Worm (Caenorhabditis elegans) whole organism, young adult: ENCODE results near the gene srw-108.

Experiments
- C17E4.6 ChIP-seq: fragments of 200-800 bp; sonication (Bioruptor generic); IDR thresholded peaks from 2 replicates; pipeline ENCODE4 v1.3.6; 2022; ENCODE audit warnings: missing genetic modification reagents, missing genetic modification characterization, missing compliant biosample characterization
- K12H6.12 ChIP-seq: fragments of 200-800 bp; sonication (Bioruptor generic); optimal IDR thresholded peaks from 2 replicates; lab custom pipeline; 2018; ENCODE audit warnings: mild to moderate bottlenecking, missing genetic modification characterization, missing compliant biosample characterization
- Y53F4B.3 ChIP-seq: fragments of 200-800 bp; sonication (Bioruptor generic); IDR thresholded peaks from 2 replicates; pipeline ENCODE4 v1.3.6; 2022; ENCODE audit warnings: missing genetic modification reagents, missing genetic modification characterization, missing compliant biosample characterization
- Y79H2A.3 ChIP-seq: fragments of 200-800 bp; sonication (Bioruptor generic); conservative IDR thresholded peaks from 2 replicates; pipeline ENCODE4 v1.3.6; 2022; ENCODE audit warnings: missing genetic modification reagents, missing genetic modification characterization, missing compliant biosample characterization
- ZK185.1 ChIP-seq: sonication (generic microtip); optimal IDR thresholded peaks from 2 replicates; lab custom pipeline; 2016; ENCODE audit warnings: mild to moderate bottlenecking, missing genetic modification characterization, missing compliant biosample characterization; ENCODE audit not compliant: poor library complexity, severe bottlenecking
- aptf-3 ChIP-seq: fragments of 200-800 bp; sonication (Bioruptor generic); IDR thresholded peaks from 2 replicates; pipeline ENCODE4 v1.3.6; 2022; ENCODE audit warnings: missing genetic modification characterization, missing compliant biosample characterization
- atf-7 ChIP-seq: sonication (generic microtip); optimal IDR thresholded peaks from 2 replicates; lab custom pipeline; 2017; ENCODE audit warnings: mild to moderate bottlenecking, missing genetic modification characterization, missing compliant biosample characterization
- ceh-58 ChIP-seq: fragments of 200-800 bp; sonication (Bioruptor generic); IDR thresholded peaks from 2 replicates; pipeline ENCODE4 v1.3.6; 2022; ENCODE audit warnings: missing genetic modification characterization, missing compliant biosample characterization
- chd-7 ChIP-seq: sonication (generic microtip); optimal IDR thresholded peaks from 2 replicates; lab custom pipeline; 2016; ENCODE audit warnings: mild to moderate bottlenecking, missing genetic modification characterization, moderate library complexity, missing compliant biosample characterization
- dpl-1 ChIP-seq: fragments of 150-350 bp; optimal IDR thresholded peaks from 2 replicates; lab custom pipeline; 2014; ENCODE audit warnings: missing biosample characterization, missing genetic modification reagents, missing genetic modification characterization
- egrh-3 ChIP-seq: fragments of 200-800 bp; sonication (Bioruptor generic); IDR thresholded peaks from 2 replicates; pipeline ENCODE4 v1.3.6; 2022; ENCODE audit warnings: missing genetic modification reagents, missing genetic modification characterization, missing compliant biosample characterization
- hlh-12 ChIP-seq: sonication (generic microtip); optimal IDR thresholded peaks from 2 replicates; lab custom pipeline; 2016; ENCODE audit warnings: missing genetic modification characterization, missing compliant biosample characterization
- hmg-1.2 ChIP-seq: fragments of 200-800 bp; sonication (Bioruptor generic); IDR thresholded peaks from 2 replicates; pipeline ENCODE4 v1.3.6; 2022; ENCODE audit warnings: missing genetic modification reagents, missing genetic modification characterization, missing compliant biosample characterization
- hmg-20 ChIP-seq: fragments of 200-800 bp; sonication (Bioruptor generic); IDR thresholded peaks from 2 replicates; pipeline ENCODE4 v1.3.6; 2022; ENCODE audit warnings: missing genetic modification reagents, missing genetic modification characterization, missing compliant biosample characterization
- hrde-1 ChIP-seq: sonication (generic microtip); optimal IDR thresholded peaks from 2 replicates; lab custom pipeline; 2016; ENCODE audit warnings: missing genetic modification characterization, mild to moderate bottlenecking, missing compliant biosample characterization, moderate library complexity, missing genotype, missing genetic modification reagents, borderline replicate concordance
- hsf-1 ChIP-seq: fragments of 200-800 bp; sonication (Bioruptor generic); IDR thresholded peaks from 2 replicates; pipeline ENCODE4 v1.3.6; 2022; ENCODE audit warnings: missing genetic modification reagents, missing genetic modification characterization, missing compliant biosample characterization
- let-526 ChIP-seq: fragments of 200-800 bp; sonication (Bioruptor generic); IDR thresholded peaks from 2 replicates; pipeline ENCODE4 v1.3.6; 2022; ENCODE audit warnings: missing genetic modification reagents, missing genetic modification characterization, missing compliant biosample characterization
- lin-35 ChIP-seq, 3 experiments: fragments of 150-350 bp in 2 of 3; sonication (generic microtip) in 1 of 3; optimal IDR thresholded peaks; 2 replicates each; lab custom pipeline; 2014 to 2018; ENCODE audit warnings: missing biosample characterization in 3 of 3, missing genetic modification characterization in 3 of 3, missing genetic modification reagents in 3 of 3
- lin-54 ChIP-seq: fragments of 200-800 bp; sonication (Bioruptor generic); optimal IDR thresholded peaks from 2 replicates; lab custom pipeline; 2018; ENCODE audit warnings: mild to moderate bottlenecking, missing genetic modification characterization, missing compliant biosample characterization
- nfyb-1 ChIP-seq: fragments of 200-800 bp; sonication (Bioruptor generic); IDR thresholded peaks from 2 replicates; pipeline ENCODE4 v1.3.6; 2022; ENCODE audit warnings: missing genetic modification reagents, missing genetic modification characterization, missing compliant biosample characterization
- nhr-80 ChIP-seq: sonication (generic microtip); optimal IDR thresholded peaks from 2 replicates; lab custom pipeline; 2016; ENCODE audit warnings: missing genetic modification characterization, missing compliant biosample characterization
- rec-8 ChIP-seq, 2 experiments: sonication (generic microtip); optimal IDR thresholded peaks; 2 replicates each; lab custom pipeline; 2016; ENCODE audit warnings: mild to moderate bottlenecking in 2 of 2, missing genetic modification characterization in 2 of 2, missing genetic modification reagents in 2 of 2, missing genotype in 2 of 2, missing biosample characterization in 1 of 2, missing compliant biosample characterization in 1 of 2, moderate library complexity in 1 of 2
- rpc-1 ChIP-seq, 2 experiments: fragments of 150-350 bp in 1 of 2; sonication (generic microtip) in 1 of 2; optimal IDR thresholded peaks; 2 replicates each; lab custom pipeline; 2014 to 2018; ENCODE audit warnings: missing biosample characterization in 1 of 2, missing genetic modification characterization in 1 of 2, missing genetic modification reagents in 1 of 2, missing genotype in 1 of 2
- snpc-1.1 ChIP-seq: sonication (generic microtip); optimal IDR thresholded peaks from 2 replicates; lab custom pipeline; 2017; ENCODE audit warnings: missing genetic modification characterization, mild to moderate bottlenecking, missing compliant biosample characterization, antibody characterized with exemption, moderate library complexity, missing genotype, missing genetic modification reagents; ENCODE audit not compliant: insufficient read depth
- snpc-3.4 ChIP-seq: sonication (generic microtip); optimal IDR thresholded peaks from 2 replicates; lab custom pipeline; 2017; ENCODE audit warnings: missing genetic modification characterization, mild to moderate bottlenecking, missing compliant biosample characterization, antibody characterized with exemption, moderate library complexity, missing genotype, missing genetic modification reagents
- snpc-4 ChIP-seq, 5 experiments: fragments of 150-350 bp in 1 of 5; sonication (generic microtip) in 4 of 5; optimal IDR thresholded peaks; 2 replicates each; lab custom pipeline; 2014 to 2018; ENCODE audit warnings: missing genetic modification characterization in 5 of 5, missing biosample characterization in 3 of 5, antibody characterized with exemption in 2 of 5, mild to moderate bottlenecking in 2 of 5, missing compliant biosample characterization in 2 of 5, missing genotype in 2 of 5, moderate library complexity in 2 of 5, missing genetic modification reagents in 1 of 5
- somi-1 ChIP-seq: fragments of 200-800 bp; sonication (Bioruptor generic); optimal IDR thresholded peaks from 2 replicates; lab custom pipeline; 2018; ENCODE audit warnings: mild to moderate bottlenecking, missing genetic modification characterization, missing compliant biosample characterization
- xnd-1 ChIP-seq: sonication (generic microtip); optimal IDR thresholded peaks from 2 replicates; lab custom pipeline; 2016; ENCODE audit warnings: missing genotype, missing genetic modification reagents, missing genetic modification characterization, missing compliant biosample characterization
- ztf-22 ChIP-seq: fragments of 200-800 bp; sonication (Bioruptor generic); optimal IDR thresholded peaks from 2 replicates; lab custom pipeline; 2018; ENCODE audit warnings: mild to moderate bottlenecking, missing genetic modification characterization, moderate library complexity, missing compliant biosample characterization
- ztf-25 ChIP-seq: fragments of 200-800 bp; sonication (Bioruptor generic); IDR thresholded peaks from 2 replicates; pipeline ENCODE4 v1.3.6; 2022; ENCODE audit warnings: missing genetic modification reagents, missing genetic modification characterization, missing compliant biosample characterization
- ztf-28 ChIP-seq: fragments of 200-800 bp; sonication (Bioruptor generic); IDR thresholded peaks from 2 replicates; pipeline ENCODE4 v1.3.6; 2022; ENCODE audit warnings: missing genetic modification reagents, missing genetic modification characterization, missing compliant biosample characterization
- ztf-6 ChIP-seq: fragments of 200-800 bp; sonication (Bioruptor generic); IDR thresholded peaks from 2 replicates; pipeline ENCODE4 v1.3.6; 2022; ENCODE audit warnings: missing genetic modification reagents, missing genetic modification characterization, missing compliant biosample characterization

Gene srw-108

ce11 chrV:527602-528001 lies at the start of gene srw-108:
srw-108 (plus strand) TSS chrV:527902.
- no peak for TF ChIP-seq hmg-20 (GFP tag; lab: Robert Waterston, UW)
- TF ChIP-seq hlh-12 (tag; lab: Kevin White, UChicago), result no peak
- TF ChIP-seq ztf-6, result no peak
- no peak for TF ChIP-seq dpl-1 (GFP tag; lab: Kevin White, UChicago)
- TF ChIP-seq ZK185.1 (tag; lab: Kevin White, UChicago), result no peak
- TF ChIP-seq Y79H2A.3, result no peak
- TF ChIP-seq ztf-28 (GFP tag; lab: Robert Waterston, UW), result no peak
- no peak for TF ChIP-seq hsf-1
- TF ChIP-seq snpc-1.1 (tag; lab: Kevin White, UChicago), result no peak
- no peak for TF ChIP-seq ztf-25 (GFP tag; lab: Robert Waterston, UW)
- no peak for TF ChIP-seq aptf-3 (GFP tag; lab: Robert Waterston, UW)
- no peak for TF ChIP-seq lin-54 (GFP tag; lab: Kevin White, UChicago)
- no peak for TF ChIP-seq let-526 (GFP tag; lab: Robert Waterston, UW)
- no peak for TF ChIP-seq somi-1 (GFP tag; lab: Kevin White, UChicago)
- no peak for TF ChIP-seq xnd-1 (tag; lab: Kevin White, UChicago)

- TF ChIP-seq ztf-22, result no peak
- TF ChIP-seq K12H6.12 (tag; lab: Kevin White, UChicago), result no peak
- no peak for TF ChIP-seq Y53F4B.3 (GFP tag; lab: Robert Waterston, UW)
- no peak for TF ChIP-seq chd-7 (tag; lab: Kevin White, UChicago)
- TF ChIP-seq rec-8 (tag; optimal IDR thresholded peaks at IDR 0.05; lab: Kevin White, UChicago), result no peak
- TF ChIP-seq lin-35 (GFP tag; optimal IDR thresholded peaks at IDR 0.05; lab: Kevin White, UChicago), result no peak
- TF ChIP-seq nhr-80, result peak; percentile 30
- no peak for TF ChIP-seq C17E4.6 (GFP tag; lab: Robert Waterston, UW)
These were observed 48.7 kb upstream of the srw-108 start for ce11 chrV:479046-479445.

ce11 chrV:482860-483259 lies 44.8 kb upstream of the srw-108 start:
- TF ChIP-seq C17E4.6 (GFP tag; lab: Robert Waterston, UW) (no peak), nfyb-1 (GFP tag; lab: Robert Waterston, UW) (peak; percentile 91)
- TF ChIP-seq, all 124 proteins: peak for 1

- TF ChIP-seq snpc-1.1 (tag; lab: Kevin White, UChicago) (no peak), nhr-80 (peak; percentile 42), ceh-58 (no peak)
These were observed 44.4 kb upstream of the srw-108 start, which contains the start of gene nhr-130 for ce11 chrV:483289-483795. nhr-130 (minus strand) TSS chrV:483339.

ce11 chrV:484285-484890 lies 43.3 kb upstream of the srw-108 start, which contains the start of gene nhr-212:
nhr-212 (plus strand) TSS chrV:484857.
- TF ChIP-seq nhr-80, result peak; percentile 4
- no peak for TF ChIP-seq chd-7 (tag; lab: Kevin White, UChicago)
- TF ChIP-seq rpc-1 (optimal IDR thresholded peaks at IDR 0.05; lab: Kevin White, UChicago), result no peak
- peak; percentile 17 for TF ChIP-seq rpc-1 (tag; optimal IDR thresholded peaks at IDR 0.05; lab: Kevin White, UChicago)
- TF ChIP-seq ztf-28 (GFP tag; lab: Robert Waterston, UW), result no peak
- TF ChIP-seq atf-7 (tag; lab: Kevin White, UChicago), result no peak
- no peak for TF ChIP-seq hrde-1 (tag; lab: Kevin White, UChicago)
- TF ChIP-seq snpc-4 (GFP tag; optimal IDR thresholded peaks at IDR 0.05; lab: Kevin White, UChicago), result no peak
- TF ChIP-seq snpc-4 (tag; optimal IDR thresholded peaks at IDR 0.05; lab: Kevin White, UChicago), result peak in 2 of 4 experiments; percentile 53 to 77
- peak; percentile 11; the same call in 1 of the 2 replicates for TF ChIP-seq hmg-1.2 (GFP tag; lab: Robert Waterston, UW)
- no peak for TF ChIP-seq egrh-3 (GFP tag; lab: Robert Waterston, UW)
- no peak for TF ChIP-seq snpc-3.4 (tag; lab: Kevin White, UChicago)
